Worm (Caenorhabditis elegans) whole organism, L1 larva: ENCODE results near the gene pdf-1.
A peak's percentile ranks its signal among the peaks of the same experiment; 100 is the strongest.

Source experiments
- C04F5.9 ChIP-seq: sonication (generic microtip); optimal IDR thresholded peaks from 2 replicates; lab custom pipeline; 2016; ENCODE audit warnings: missing genetic modification characterization, missing compliant biosample characterization
- F16B12.6 ChIP-seq: fragments of 150-350 bp; optimal IDR thresholded peaks from 2 replicates; lab custom pipeline; 2014; ENCODE audit warnings: missing biosample characterization, missing genetic modification characterization
- Y116A8C.19 ChIP-seq: sonication (generic microtip); optimal IDR thresholded peaks from 2 replicates; lab custom pipeline; 2016; ENCODE audit warnings: missing compliant biosample characterization, missing genetic modification characterization, borderline replicate concordance
- aha-1 ChIP-seq: fragments of 150-350 bp; optimal IDR thresholded peaks from 2 replicates; lab custom pipeline; 2014; ENCODE audit warnings: missing biosample characterization, missing genetic modification characterization
- blmp-1 ChIP-seq: fragments of 150-350 bp; optimal IDR thresholded peaks from 2 replicates; lab custom pipeline; 2014; ENCODE audit warnings: missing biosample characterization, missing genetic modification characterization
- ceh-8 ChIP-seq: fragments of 200-800 bp; sonication (Bioruptor generic); optimal IDR thresholded peaks from 2 replicates; lab custom pipeline; 2018; ENCODE audit warnings: mild to moderate bottlenecking, missing genetic modification characterization, moderate library complexity, missing compliant biosample characterization
- ceh-82 ChIP-seq, 3 experiments: fragments of 150-350 bp in 1 of 3; sonication (generic microtip) in 2 of 3; optimal IDR thresholded peaks; 2 replicates each; lab custom pipeline; 2014 to 2017; ENCODE audit warnings: missing biosample characterization in 3 of 3, missing genetic modification characterization in 3 of 3
- ces-1 ChIP-seq: fragments of 150-350 bp; optimal IDR thresholded peaks from 2 replicates; lab custom pipeline; 2014; ENCODE audit warnings: missing biosample characterization, missing genetic modification reagents, missing genetic modification characterization
- dpl-1 ChIP-seq, 3 experiments: fragments of 150-350 bp in 2 of 3; sonication (generic microtip) in 1 of 3; optimal IDR thresholded peaks; 2 replicates each; lab custom pipeline; 2014 to 2017; ENCODE audit warnings: missing biosample characterization in 3 of 3, missing genetic modification characterization in 3 of 3, missing genetic modification reagents in 3 of 3
- dsc-1 ChIP-seq: sonication (generic microtip); optimal IDR thresholded peaks from 2 replicates; lab custom pipeline; 2016; ENCODE audit warnings: mild to moderate bottlenecking, missing genetic modification characterization, missing compliant biosample characterization
- efl-1 ChIP-seq, 4 experiments: fragments of 150-350 bp; optimal IDR thresholded peaks in 3 of 4; peaks in 1 of 4; 1 replicate in 1 of 4; 2 replicates in 3 of 4; lab custom pipeline; 2014; ENCODE audit warnings: missing biosample characterization in 2 of 4, missing genetic modification characterization in 2 of 4, missing genetic modification reagents in 2 of 4
- egl-27 ChIP-seq, 2 experiments: fragments of 150-350 bp in 1 of 2; sonication (generic microtip); optimal IDR thresholded peaks; 3 replicates each; lab custom pipeline; 2017 to 2018; ENCODE audit warnings: missing biosample characterization in 2 of 2, missing genetic modification characterization in 2 of 2, missing genetic modification reagents in 2 of 2
- elt-3 ChIP-seq, 6 experiments: fragments of 150-350 bp in 1 of 6; sonication (generic microtip); optimal IDR thresholded peaks; 2 replicates each; lab custom pipeline; 2017 to 2018; ENCODE audit warnings: missing biosample characterization in 6 of 6, missing genetic modification characterization in 6 of 6, inconsistent platforms in 1 of 6
- hlh-17 ChIP-seq: fragments of 200-800 bp; sonication (Bioruptor generic); optimal IDR thresholded peaks from 2 replicates; lab custom pipeline; 2018; ENCODE audit warnings: missing genetic modification characterization, mild to moderate bottlenecking, missing compliant biosample characterization, moderate library complexity, borderline replicate concordance
- hpl-2 ChIP-seq: fragments of 150-350 bp; optimal IDR thresholded peaks from 2 replicates; lab custom pipeline; 2014; ENCODE audit warnings: missing biosample characterization, missing genetic modification reagents, missing genetic modification characterization
- jun-1 ChIP-seq: fragments of 150-350 bp; optimal IDR thresholded peaks from 2 replicates; lab custom pipeline; 2014; ENCODE audit warnings: missing biosample characterization, missing genetic modification reagents, missing genetic modification characterization
- lin-14 ChIP-seq: fragments of 200-800 bp; sonication (Bioruptor generic); optimal IDR thresholded peaks from 2 replicates; lab custom pipeline; 2018; ENCODE audit warnings: mild to moderate bottlenecking, missing genetic modification characterization, moderate library complexity, missing compliant biosample characterization
- lin-15B ChIP-seq: fragments of 150-350 bp; sonication (generic microtip); optimal IDR thresholded peaks from 3 replicates; lab custom pipeline; 2014; ENCODE audit warnings: missing biosample characterization, missing genetic modification characterization
- lin-35 ChIP-seq, 2 experiments: fragments of 150-350 bp; optimal IDR thresholded peaks; 2 replicates each; lab custom pipeline; 2014; ENCODE audit warnings: missing biosample characterization in 2 of 2, missing genetic modification characterization in 2 of 2, missing genetic modification reagents in 2 of 2
- lir-3 ChIP-seq: sonication (generic microtip); optimal IDR thresholded peaks from 2 replicates; lab custom pipeline; 2016; ENCODE audit warnings: mild to moderate bottlenecking, missing genetic modification characterization, moderate library complexity, missing compliant biosample characterization; ENCODE audit not compliant: poor library complexity
- lsy-2 ChIP-seq, 2 experiments: fragments of 150-350 bp; optimal IDR thresholded peaks; 2 replicates each; lab custom pipeline; 2014; ENCODE audit warnings: missing biosample characterization in 2 of 2, missing genetic modification characterization in 2 of 2
- mep-1 ChIP-seq: fragments of 150-350 bp; optimal IDR thresholded peaks from 2 replicates; lab custom pipeline; 2014; ENCODE audit warnings: missing biosample characterization, missing genetic modification characterization
- nhr-20 ChIP-seq: sonication (generic microtip); optimal IDR thresholded peaks from 2 replicates; lab custom pipeline; 2016; ENCODE audit warnings: mild to moderate bottlenecking, missing genetic modification characterization, missing compliant biosample characterization
- nhr-28 ChIP-seq: fragments of 150-350 bp; optimal IDR thresholded peaks from 2 replicates; lab custom pipeline; 2014; ENCODE audit warnings: missing biosample characterization, missing genetic modification characterization
- nhr-71 ChIP-seq: sonication (generic microtip); optimal IDR thresholded peaks from 2 replicates; lab custom pipeline; 2016; ENCODE audit warnings: mild to moderate bottlenecking, missing genetic modification characterization, moderate library complexity, missing compliant biosample characterization
- nhr-76 ChIP-seq: sonication (generic microtip); optimal IDR thresholded peaks from 2 replicates; lab custom pipeline; 2017; ENCODE audit warnings: missing biosample characterization, missing genetic modification characterization
- nhr-77 ChIP-seq: fragments of 150-350 bp; optimal IDR thresholded peaks from 2 replicates; lab custom pipeline; 2014; ENCODE audit warnings: missing biosample characterization, missing genetic modification characterization
- rnt-1 ChIP-seq: sonication (generic microtip); optimal IDR thresholded peaks from 2 replicates; lab custom pipeline; 2016; ENCODE audit warnings: mild to moderate bottlenecking, missing genetic modification characterization, moderate library complexity, missing compliant biosample characterization
- snpc-4 ChIP-seq: fragments of 150-350 bp; optimal IDR thresholded peaks from 2 replicates; lab custom pipeline; 2014; ENCODE audit warnings: missing biosample characterization, missing genetic modification characterization
- snu-23 ChIP-seq: sonication (generic microtip); optimal IDR thresholded peaks from 2 replicates; lab custom pipeline; 2016; ENCODE audit warnings: missing genetic modification characterization, missing compliant biosample characterization
- sox-4 ChIP-seq: sonication (generic microtip); optimal IDR thresholded peaks from 2 replicates; lab custom pipeline; 2016; ENCODE audit warnings: missing genetic modification characterization, missing compliant biosample characterization
- swsn-7 ChIP-seq: sonication (generic microtip); optimal IDR thresholded peaks from 2 replicates; lab custom pipeline; 2016; ENCODE audit warnings: missing genetic modification characterization, missing compliant biosample characterization
- tbx-2 ChIP-seq: sonication (generic microtip); optimal IDR thresholded peaks from 2 replicates; lab custom pipeline; 2016; ENCODE audit warnings: missing genetic modification characterization, missing compliant biosample characterization
- tlp-1 ChIP-seq: fragments of 150-350 bp; optimal IDR thresholded peaks from 2 replicates; lab custom pipeline; 2014; ENCODE audit warnings: missing biosample characterization, missing genetic modification characterization

pdf-1 gene

DNA sequence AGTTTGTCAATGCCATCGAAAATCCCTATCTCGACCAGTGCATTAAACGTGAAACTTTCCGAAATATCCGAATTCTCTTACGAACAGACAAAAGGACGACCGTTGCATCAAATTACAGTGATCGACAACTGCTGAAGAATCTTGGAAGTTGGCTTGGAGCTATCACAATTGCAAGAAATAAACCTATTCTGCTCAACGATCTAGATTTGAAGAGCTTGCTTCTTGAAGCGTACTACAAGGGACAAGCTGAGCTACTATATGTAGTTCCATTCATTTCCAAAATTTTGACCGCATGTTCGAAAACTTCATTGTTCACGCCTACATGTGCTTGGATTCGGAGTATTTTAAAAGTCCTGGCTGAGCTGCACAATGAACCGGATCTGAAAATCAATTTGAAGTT is 41.7 kb upstream of the pdf-1 start:
- TF ChIP-seq efl-1 (optimal IDR thresholded peaks at IDR 0.05; lab: Kevin White, UChicago) (no peak), efl-1 (GFP tag; optimal IDR thresholded peaks at IDR 0.05 in 1 of 2; lab: Kevin White, UChicago) (peak in 1 of 2 experiments; percentile 72), hpl-2 (GFP tag; lab: Kevin White, UChicago) (no peak)

DNA sequence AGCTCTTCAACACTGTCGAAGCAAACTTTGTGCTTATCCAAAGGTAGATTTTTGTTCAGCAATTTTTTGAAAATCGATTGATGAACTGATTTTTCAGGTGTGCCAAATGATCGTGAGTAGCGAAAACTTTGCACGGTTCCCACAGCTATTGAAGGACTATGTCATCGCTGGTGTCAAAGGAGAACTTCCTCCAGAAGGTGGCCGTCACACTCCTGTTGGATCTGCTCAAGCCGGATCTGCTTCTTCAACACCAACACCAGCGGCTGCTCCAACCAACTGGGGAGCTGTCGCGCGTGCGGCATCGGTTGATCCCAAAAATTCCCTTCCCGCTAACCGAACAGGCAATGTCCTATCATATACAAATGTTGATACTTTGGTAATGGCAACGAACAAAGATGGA is 41.1 kb upstream of the pdf-1 start:
- TF ChIP-seq nhr-77 (tag; lab: Kevin White, UChicago) (no peak), lir-3 (tag; lab: Kevin White, UChicago) (no peak), efl-1 (optimal IDR thresholded peaks at IDR 0.05; lab: Kevin White, UChicago) (no peak), efl-1 (GFP tag; optimal IDR thresholded peaks at IDR 0.05 in 1 of 2; lab: Kevin White, UChicago) (peak in 1 of 2 experiments; percentile 51)

DNA sequence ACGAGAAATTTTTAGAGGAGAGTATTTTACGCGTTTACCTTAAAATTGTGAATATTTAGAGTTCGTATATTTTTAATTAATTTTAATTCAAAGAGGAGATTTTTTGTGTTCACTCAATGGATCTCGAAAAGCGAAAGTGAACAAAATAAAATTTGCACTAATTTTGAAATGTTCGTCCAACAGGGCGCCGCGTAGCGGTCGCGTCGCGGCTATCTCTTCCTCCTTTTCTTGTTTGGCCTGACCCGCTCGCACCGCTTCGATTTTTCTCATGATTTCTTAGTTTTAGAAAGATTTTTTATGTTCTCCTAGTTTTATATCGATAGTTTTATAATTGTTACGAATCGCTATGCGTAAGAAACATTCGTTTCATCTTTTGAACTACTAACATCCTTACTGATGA is 39.2 kb upstream of the pdf-1 start:
- TF ChIP-seq aha-1 (tag; lab: Kevin White, UChicago) (no peak), lin-14 (peak; percentile 54), efl-1 (optimal IDR thresholded peaks at IDR 0.05; lab: Kevin White, UChicago) (peak in 1 of 2 experiments; percentile 25), efl-1 (GFP tag; optimal IDR thresholded peaks at IDR 0.05 in 1 of 2; lab: Kevin White, UChicago) (peak; percentile 11 to 48), lsy-2 (tag; optimal IDR thresholded peaks at IDR 0.05; lab: Kevin White, UChicago) (peak in 1 of 2 experiments; percentile 43), egl-27 (tag; optimal IDR thresholded peaks at IDR 0.05; lab: Kevin White, UChicago) (no peak), dpl-1 (GFP tag; optimal IDR thresholded peaks at IDR 0.05; lab: Kevin White, UChicago) (peak in 1 of 3 experiments; percentile 37), lin-35 (GFP tag; optimal IDR thresholded peaks at IDR 0.05; lab: Kevin White, UChicago) (peak in 1 of 2 experiments; percentile 35), lin-15B (tag; lab: Kevin White, UChicago) (peak; percentile 1), nhr-76 (no peak), blmp-1 (peak; percentile 90), tbx-2 (tag; lab: Kevin White, UChicago) (no peak)
- TF ChIP-seq, all 84 proteins: peak for 7

DNA sequence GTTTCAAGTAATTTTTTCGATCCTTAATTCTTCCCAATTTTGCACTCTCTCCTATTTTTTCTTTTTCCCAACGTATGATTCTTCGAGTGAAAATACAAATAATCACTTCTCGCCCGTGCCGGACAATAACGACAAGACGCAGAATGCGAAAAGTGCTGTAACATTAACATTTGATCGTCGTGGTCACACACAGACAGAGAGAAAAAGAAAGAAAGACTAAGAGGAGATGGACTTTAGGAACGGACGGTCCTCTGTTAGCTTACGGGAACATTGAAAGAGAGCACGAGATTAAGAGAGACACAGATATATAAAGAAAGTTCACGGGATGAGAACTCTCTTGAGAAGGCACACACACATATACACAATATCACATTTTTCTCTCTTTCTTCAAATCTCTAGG is 35.6 kb upstream of the pdf-1 start:
- TF ChIP-seq mep-1 (tag; lab: Kevin White, UChicago): peak; percentile 21
- TF ChIP-seq hlh-17: no peak
- peak; percentile 44 for TF ChIP-seq lin-14
- TF ChIP-seq lsy-2 (tag; optimal IDR thresholded peaks at IDR 0.05; lab: Kevin White, UChicago): peak in 1 of 2 experiments; percentile 3
- TF ChIP-seq lin-35 (GFP tag; optimal IDR thresholded peaks at IDR 0.05; lab: Kevin White, UChicago): peak in 1 of 2 experiments; percentile 15
- TF ChIP-seq F16B12.6 (tag; lab: Kevin White, UChicago): no peak
- TF ChIP-seq blmp-1: peak; percentile 52

DNA sequence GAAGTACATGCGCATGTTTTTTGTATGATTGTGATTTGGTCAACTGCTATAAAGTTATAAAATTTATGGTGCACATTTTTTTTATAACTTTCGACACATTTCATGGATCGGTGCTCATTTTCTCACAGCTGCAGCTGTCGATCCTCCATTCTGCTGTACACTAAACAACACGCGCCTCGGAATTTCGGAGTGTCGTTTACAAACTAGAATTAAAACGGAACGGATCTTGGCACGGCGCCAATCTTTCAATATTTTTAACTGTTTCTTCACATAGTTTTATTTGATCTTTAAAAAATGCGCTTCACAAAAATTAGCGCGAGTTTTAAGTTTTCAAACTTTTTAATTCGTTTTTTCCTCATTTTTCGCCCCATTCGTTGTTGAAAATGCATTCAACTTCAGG is 34.1 kb upstream of the pdf-1 start, which contains the start of gene let-711:
Gene let-711, plus strand, starts transcription at position 337 of the 400 bp plus-strand sequence.
- TF ChIP-seq lsy-2 (tag; optimal IDR thresholded peaks at IDR 0.05; lab: Kevin White, UChicago) (peak; percentile 22 to 47), nhr-71 (tag; lab: Kevin White, UChicago) (peak; percentile 41), snpc-4 (no peak), nhr-20 (peak; percentile 25), dsc-1 (tag; lab: Kevin White, UChicago) (peak; percentile 24), snu-23 (GFP tag; lab: Kevin White, UChicago) (peak; percentile 26), dpl-1 (GFP tag; optimal IDR thresholded peaks at IDR 0.05; lab: Kevin White, UChicago) (peak in 2 of 3 experiments; percentile 19 to 36), Y116A8C.19 (tag; lab: Kevin White, UChicago) (no peak), blmp-1 (peak; percentile 36), ces-1 (GFP tag; lab: Kevin White, UChicago) (no peak), sox-4 (tag; lab: Kevin White, UChicago) (no peak), rnt-1 (peak; percentile 8), C04F5.9 (tag; lab: Kevin White, UChicago) (no peak), ceh-82 (tag; optimal IDR thresholded peaks at IDR 0.05; lab: Kevin White, UChicago) (peak in 1 of 3 experiments; percentile 20), ceh-8 (GFP tag; lab: Kevin White, UChicago) (no peak), lin-35 (GFP tag; optimal IDR thresholded peaks at IDR 0.05; lab: Kevin White, UChicago) (peak; percentile 37 to 52), jun-1 (tag; lab: Kevin White, UChicago) (no peak), efl-1 (optimal IDR thresholded peaks at IDR 0.05; lab: Kevin White, UChicago) (peak; percentile 16 to 49), efl-1 (GFP tag; optimal IDR thresholded peaks at IDR 0.05 in 1 of 2; lab: Kevin White, UChicago) (peak; percentile 12 to 39), mep-1 (tag; lab: Kevin White, UChicago) (peak; percentile 17), hpl-2 (GFP tag; lab: Kevin White, UChicago) (no peak), swsn-7 (tag; lab: Kevin White, UChicago) (peak; percentile 17), elt-3 (tag; optimal IDR thresholded peaks at IDR 0.05; lab: Kevin White, UChicago) (no peak), tlp-1 (tag; lab: Kevin White, UChicago) (no peak), nhr-28 (tag; lab: Kevin White, UChicago) (no peak)
